Fruit fly (Drosophila melanogaster) Kc167 (cell line): ENCODE results near the gene Oseg4.

ENCODE experiments used
- Myc ChIP-seq: fragments of >200 bp; optimal IDR thresholded peaks from 2 replicates; lab custom pipeline; 2017; ENCODE audit warnings: missing external identifiers
- Sin3A ChIP-seq: fragments of >200 bp; optimal IDR thresholded peaks from 2 replicates; lab custom pipeline; 2018; ENCODE audit warnings: missing external identifiers
- h ChIP-seq: fragments of >200 bp; optimal IDR thresholded peaks from 3 replicates; lab custom pipeline; 2018; ENCODE audit warnings: missing external identifiers
- insv ChIP-seq: fragments of >200 bp; optimal IDR thresholded peaks from 3 replicates; lab custom pipeline; 2018; ENCODE audit warnings: missing external identifiers
- psq ChIP-seq: fragments of >200 bp; optimal IDR thresholded peaks from 2 replicates; lab custom pipeline; 2017; ENCODE audit warnings: missing external identifiers
- ttk ChIP-seq: sonication (Bioruptor generic); optimal IDR thresholded peaks from 2 replicates; lab custom pipeline; 2017; ENCODE audit warnings: missing external identifiers

Gene Oseg4

dm6 chr3L:1690727-1691413, 44.7 kb downstream of the Oseg4 start:
- TF ChIP-seq psq (lab: Kevin White, UChicago) (no peak), Sin3A (lab: Kevin White, UChicago) (no peak), ttk (no peak), Myc (no peak), h (lab: Kevin White, UChicago) (no peak), insv (no peak)

dm6 chr3L:1688569-1688968, 47.0 kb downstream of the Oseg4 start:
- no peak for TF ChIP-seq Sin3A (lab: Kevin White, UChicago)
- TF ChIP-seq psq (lab: Kevin White, UChicago), result no peak
- no peak for TF ChIP-seq ttk
- TF ChIP-seq insv, result no peak
- no peak for TF ChIP-seq Myc
- no peak for TF ChIP-seq h (lab: Kevin White, UChicago)

- TF ChIP-seq insv (no peak), psq (lab: Kevin White, UChicago) (no peak), ttk (no peak), h (lab: Kevin White, UChicago) (no peak), Myc (no peak), Sin3A (lab: Kevin White, UChicago) (no peak)
Measured at dm6 chr3L:1688161-1688560, 47.4 kb downstream of the Oseg4 start.

dm6 chr3L:1683091-1683490, 52.5 kb downstream of the Oseg4 start:
- no peak for TF ChIP-seq psq (lab: Kevin White, UChicago)
- TF ChIP-seq h (lab: Kevin White, UChicago), result no peak
- no peak for TF ChIP-seq Sin3A (lab: Kevin White, UChicago)
- no peak for TF ChIP-seq Myc
- no peak for TF ChIP-seq insv
- TF ChIP-seq ttk, result no peak
